Worm (Caenorhabditis elegans): ENCODE data around the gene fbxa-190.
A peak's percentile ranks its signal among the peaks of the same experiment; 100 is the strongest.

Gene fbxa-190

DNA sequence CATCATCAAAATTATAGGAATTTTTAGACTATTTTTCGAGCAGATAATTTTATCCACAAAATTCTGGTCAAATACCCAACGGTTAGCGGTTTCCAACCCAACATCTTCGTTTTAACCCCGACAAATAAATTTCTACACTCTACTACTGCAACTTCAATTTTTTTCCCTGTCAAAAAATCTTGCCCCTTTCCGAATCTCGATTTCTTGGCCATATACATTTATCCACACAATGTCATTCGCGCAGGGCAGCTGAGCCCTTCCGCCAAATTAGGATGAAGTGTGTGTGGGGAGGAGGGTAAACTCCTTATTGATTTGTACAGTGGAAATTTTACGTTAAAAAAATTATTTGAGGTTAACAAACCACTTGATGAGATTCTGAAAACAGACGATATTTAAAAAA lies 27.0 kb upstream of the fbxa-190 start (continued):
- TF ChIP-seq F37D6.2 (tag; optimal IDR thresholded peaks at IDR 0.05) (peak; percentile 98), snpc-4 (tag; optimal IDR thresholded peaks at IDR 0.05) (peak; percentile 63), tag-97 (GFP tag; IDR thresholded peaks at IDR 0.05) (no peak), ama-1 (optimal IDR thresholded peaks at IDR 0.05) (no peak), mep-1 (tag; optimal IDR thresholded peaks at IDR 0.05) (peak; percentile 99)

DNA sequence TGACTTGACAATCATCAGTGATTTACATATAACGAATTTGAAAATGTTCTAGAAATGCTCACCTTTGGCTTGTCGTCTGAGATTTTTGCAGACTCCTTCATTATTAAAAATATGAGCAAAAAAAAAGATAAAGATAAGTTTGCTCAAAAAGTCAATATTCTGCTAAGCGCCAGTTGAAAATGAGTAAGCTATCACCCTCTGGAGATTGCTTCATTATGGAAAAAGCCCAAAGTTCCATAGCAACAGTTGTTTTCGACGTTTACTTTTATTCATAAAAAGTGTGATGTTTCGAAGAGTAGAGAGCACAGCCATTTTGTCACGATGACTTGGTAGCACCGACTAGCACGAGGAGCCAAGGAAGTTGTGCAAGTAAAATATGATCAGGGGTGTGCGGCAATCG lies 13.5 kb upstream of the fbxa-190 start, which contains the start of gene F56C3.3:
F56C3.3 (minus strand) TSS at position 101 of the 400 bp plus-strand sequence.
- TF ChIP-seq sdz-12 (GFP tag; optimal IDR thresholded peaks at IDR 0.05) (no peak), nhr-76 (tag; optimal IDR thresholded peaks at IDR 0.05) (no peak), mes-2 (tag; optimal IDR thresholded peaks at IDR 0.05; ENCODE audit: poor library complexity, severe bottlenecking) (no peak), daf-12 (tag; optimal IDR thresholded peaks at IDR 0.05) (no peak), nhr-77 (tag; optimal IDR thresholded peaks at IDR 0.05) (no peak), F10B5.3 (tag; optimal IDR thresholded peaks at IDR 0.05) (no peak), mep-1 (tag; optimal IDR thresholded peaks at IDR 0.05) (no peak), ctbp-1 (GFP tag; IDR thresholded peaks at IDR 0.05) (no peak), mxl-2 (GFP tag; conservative IDR thresholded peaks at IDR 0.05) (no peak)

DNA sequence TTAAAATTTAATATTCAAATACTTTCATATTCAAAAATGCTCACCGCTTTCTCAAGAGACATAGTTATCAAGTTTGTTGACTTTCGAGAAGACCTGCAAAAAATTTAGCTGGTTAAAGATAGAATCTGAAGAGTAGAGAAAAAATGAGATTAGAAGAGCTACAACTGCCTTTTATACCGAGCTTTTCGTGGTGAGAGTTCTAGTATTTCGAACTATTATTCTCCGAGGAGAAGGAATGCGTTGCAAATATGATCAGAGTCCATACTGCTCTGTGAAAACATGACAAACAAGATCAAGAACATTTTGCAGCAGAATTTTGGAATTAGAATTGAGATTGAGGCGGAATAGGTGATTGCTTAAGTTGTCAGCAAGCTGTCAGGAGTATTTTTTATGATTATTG lies 11.2 kb upstream of the fbxa-190 start, which contains the start of gene F56C3.4:
F56C3.4 (minus strand) TSS at position 101 of the 400 bp plus-strand sequence.
- TF ChIP-seq zag-1 (tag; optimal IDR thresholded peaks at IDR 0.05) (no peak), aha-1 (tag) (peak; percentile 89)

DNA sequence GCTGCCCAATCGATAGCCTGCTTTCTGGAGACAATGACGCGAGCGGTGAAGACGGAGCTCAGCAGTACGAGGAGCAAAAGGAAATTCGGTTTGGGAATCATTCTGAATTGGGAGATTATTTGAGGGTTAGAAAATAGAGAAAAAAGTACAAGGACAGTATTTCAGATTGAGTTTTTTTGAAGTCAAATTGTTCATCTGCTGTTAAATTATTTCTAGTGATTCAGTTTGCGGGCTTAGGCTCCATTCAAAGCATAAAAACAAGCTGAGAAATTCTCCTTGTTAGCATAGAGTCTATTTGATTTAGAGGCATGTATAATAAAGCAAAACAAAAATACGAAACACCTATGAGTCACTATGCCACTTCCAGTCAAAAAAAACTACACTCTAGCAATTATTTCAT lies 4.4 kb upstream of the fbxa-190 start, which contains the start of gene dgn-2:
dgn-2 (minus strand) TSS at position 101 of the 400 bp plus-strand sequence.
- TF ChIP-seq Y105C5A.15 (GFP tag; IDR thresholded peaks at IDR 0.05) (no peak), lsy-2 (tag; optimal IDR thresholded peaks at IDR 0.05) (no peak), spr-3 (GFP tag; optimal IDR thresholded peaks at IDR 0.05) (no peak), dmd-6 (GFP tag; IDR thresholded peaks at IDR 0.05) (no peak), ZK546.5 (tag; optimal IDR thresholded peaks at IDR 0.05) (no peak), T20F7.1 (GFP tag; optimal IDR thresholded peaks at IDR 0.05) (no peak), sdz-12 (GFP tag; optimal IDR thresholded peaks at IDR 0.05) (no peak), F44E2.7 (GFP tag; IDR thresholded peaks at IDR 0.05) (no peak), madf-9 (GFP tag; conservative IDR thresholded peaks at IDR 0.05) (no peak), gei-8 (GFP tag; optimal IDR thresholded peaks at IDR 0.05) (no peak), snpc-4 (tag; optimal IDR thresholded peaks at IDR 0.05) (no peak), fos-1 (tag; optimal IDR thresholded peaks at IDR 0.05) (no peak), hmg-1.1 (GFP tag; IDR thresholded peaks at IDR 0.05) (no peak), hif-1 (tag; optimal IDR thresholded peaks at IDR 0.05) (no peak), D1046.2 (GFP tag; IDR thresholded peaks at IDR 0.05) (no peak)

DNA sequence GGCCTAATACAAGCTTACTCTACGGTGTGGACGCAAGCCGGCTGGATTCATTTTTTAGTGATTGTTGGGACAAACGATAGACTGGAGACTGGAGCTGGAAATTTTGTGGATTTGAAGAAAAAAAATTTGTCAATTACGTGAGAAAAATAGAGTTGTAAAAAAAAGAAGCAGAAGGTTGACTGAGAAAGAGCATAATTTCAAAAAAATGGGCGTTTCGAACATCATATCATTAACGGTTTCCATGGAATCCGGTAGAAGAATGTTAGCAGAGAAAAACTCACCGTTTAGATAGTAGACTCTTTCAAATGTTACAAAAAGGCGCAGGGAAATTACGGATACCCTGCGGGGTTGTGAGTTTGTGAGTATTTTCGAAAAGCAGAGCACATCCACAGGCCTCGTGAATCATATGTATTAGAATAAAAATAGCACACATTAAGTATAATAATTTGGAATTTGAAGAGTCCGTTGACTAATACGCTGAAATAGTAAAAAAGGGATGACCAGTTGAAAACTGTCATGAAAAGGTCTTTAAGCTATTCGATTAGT lies 1.0 kb upstream of the fbxa-190 start, which contains the start of gene F56C3.7:
F56C3.7 (minus strand) TSS at position 51 of the 546 bp plus-strand sequence.
- TF ChIP-seq unc-62 (GFP tag; optimal IDR thresholded peaks at IDR 0.05 in 1 of 2) (peak in 1 of 2 experiments; percentile 19), unc-62 (tag; optimal IDR thresholded peaks at IDR 0.05) (no peak), duxl-1 (tag; optimal IDR thresholded peaks at IDR 0.05; ENCODE audit: poor library complexity) (peak; percentile 39), nhr-42 (GFP tag; IDR thresholded peaks at IDR 0.05) (peak; percentile 67; the same call in 1 of the 2 replicates), mes-2 (tag; optimal IDR thresholded peaks at IDR 0.05; ENCODE audit: poor library complexity, severe bottlenecking) (peak; percentile 49), nhr-48 (tag; optimal IDR thresholded peaks at IDR 0.05) (no peak), hmg-1.1 (GFP tag; IDR thresholded peaks at IDR 0.05) (peak; percentile 46), F26F4.8 (GFP tag; conservative IDR thresholded peaks at IDR 0.05) (no peak), ceh-28 (tag; optimal IDR thresholded peaks at IDR 0.05) (no peak), tag-97 (GFP tag; IDR thresholded peaks at IDR 0.05) (no peak)

All from whole organism, L4 larva.